Worm (Caenorhabditis elegans) whole organism, young adult: ENCODE measurements around the gene dmd-7.
A peak's percentile ranks its signal among the peaks of the same experiment; 100 is the strongest.

Experiments
- B0019.2 ChIP-seq: fragments of 200-800 bp; sonication (Bioruptor generic); conservative IDR thresholded peaks from 2 replicates; pipeline ENCODE4 v1.3.6; 2022; ENCODE audit warnings: missing genetic modification reagents, missing genetic modification characterization, missing compliant biosample characterization
- B0336.3 ChIP-seq: fragments of 200-800 bp; sonication (Bioruptor generic); IDR thresholded peaks from 2 replicates; pipeline ENCODE4 v1.3.6; 2022; ENCODE audit warnings: missing genetic modification characterization, missing compliant biosample characterization
- C06A6.2 ChIP-seq: fragments of 200-800 bp; sonication (Bioruptor generic); conservative IDR thresholded peaks from 2 replicates; pipeline ENCODE4 v1.3.6; 2022; ENCODE audit warnings: missing genetic modification characterization, missing compliant biosample characterization
- F10E7.11 ChIP-seq: sonication (generic microtip); optimal IDR thresholded peaks from 2 replicates; lab custom pipeline; 2017; ENCODE audit warnings: mild to moderate bottlenecking, missing genetic modification characterization, moderate library complexity, missing compliant biosample characterization
- T07F8.4 ChIP-seq: sonication (generic microtip); optimal IDR thresholded peaks from 2 replicates; lab custom pipeline; 2016; ENCODE audit warnings: mild to moderate bottlenecking, missing genetic modification characterization, moderate library complexity, missing compliant biosample characterization
- Y53F4B.3 ChIP-seq: fragments of 200-800 bp; sonication (Bioruptor generic); IDR thresholded peaks from 2 replicates; pipeline ENCODE4 v1.3.6; 2022; ENCODE audit warnings: missing genetic modification reagents, missing genetic modification characterization, missing compliant biosample characterization
- akir-1 ChIP-seq: fragments of 200-800 bp; sonication (Bioruptor generic); optimal IDR thresholded peaks from 2 replicates; lab custom pipeline; 2018; ENCODE audit warnings: mild to moderate bottlenecking, missing genetic modification characterization, moderate library complexity, missing compliant biosample characterization
- ama-1 ChIP-seq, 3 experiments: fragments of 150-350 bp in 1 of 3; sonication (generic microtip) in 2 of 3; optimal IDR thresholded peaks; 2 replicates each; lab custom pipeline; 2014 to 2018; ENCODE audit warnings: missing biosample characterization in 2 of 3, missing genetic modification characterization in 2 of 3, missing genetic modification reagents in 2 of 3
- ccch-3 ChIP-seq: fragments of 200-800 bp; sonication (Bioruptor generic); optimal IDR thresholded peaks from 2 replicates; lab custom pipeline; 2018; ENCODE audit warnings: mild to moderate bottlenecking, missing genetic modification characterization, missing compliant biosample characterization
- chd-7 ChIP-seq: sonication (generic microtip); optimal IDR thresholded peaks from 2 replicates; lab custom pipeline; 2016; ENCODE audit warnings: mild to moderate bottlenecking, missing genetic modification characterization, moderate library complexity, missing compliant biosample characterization
- gei-17 ChIP-seq: fragments of 200-800 bp; sonication (Bioruptor generic); optimal IDR thresholded peaks from 2 replicates; lab custom pipeline; 2018; ENCODE audit warnings: mild to moderate bottlenecking, missing genetic modification characterization, missing compliant biosample characterization
- mcd-1 ChIP-seq: fragments of 200-800 bp; sonication (Bioruptor generic); IDR thresholded peaks from 2 replicates; pipeline ENCODE4 v1.3.6; 2022; ENCODE audit warnings: missing genetic modification reagents, missing genetic modification characterization, missing compliant biosample characterization
- rpc-1 ChIP-seq, 2 experiments: fragments of 150-350 bp in 1 of 2; sonication (generic microtip) in 1 of 2; optimal IDR thresholded peaks; 2 replicates each; lab custom pipeline; 2014 to 2018; ENCODE audit warnings: missing biosample characterization in 1 of 2, missing genetic modification characterization in 1 of 2, missing genetic modification reagents in 1 of 2, missing genotype in 1 of 2
- snpc-3.4 ChIP-seq: sonication (generic microtip); optimal IDR thresholded peaks from 2 replicates; lab custom pipeline; 2017; ENCODE audit warnings: missing genetic modification characterization, mild to moderate bottlenecking, missing compliant biosample characterization, antibody characterized with exemption, moderate library complexity, missing genotype, missing genetic modification reagents

DNA sequence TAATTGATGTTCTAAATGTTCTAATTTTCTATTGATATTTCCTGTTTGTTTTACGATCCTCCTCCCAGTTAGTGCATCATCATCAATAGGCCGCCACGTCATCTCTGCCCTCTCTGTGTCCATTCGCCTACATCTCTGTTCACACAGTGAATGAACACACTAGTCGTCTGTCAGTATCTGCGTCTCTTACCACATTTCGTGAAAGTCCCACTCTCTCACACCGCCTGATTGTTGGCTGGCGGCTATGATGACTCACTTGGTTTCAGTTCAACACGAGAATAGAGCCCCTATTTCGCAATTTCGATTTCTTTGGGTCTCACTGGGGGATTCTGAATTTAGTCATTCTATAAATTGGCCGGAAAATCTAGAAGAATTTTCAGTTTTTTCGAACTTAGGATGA lies 32.9 kb upstream of the dmd-7 start:
- no peak for TF ChIP-seq Y53F4B.3 (GFP tag; lab: Robert Waterston, UW)
- no peak for TF ChIP-seq akir-1 (GFP tag; lab: Kevin White, UChicago)
- no peak for TF ChIP-seq F10E7.11 (tag; lab: Kevin White, UChicago)
- no peak for TF ChIP-seq B0019.2 (GFP tag; lab: Robert Waterston, UW)
- no peak for TF ChIP-seq ama-1 (optimal IDR thresholded peaks at IDR 0.05; lab: Kevin White, UChicago)
- TF ChIP-seq ama-1 (GFP tag; optimal IDR thresholded peaks at IDR 0.05; lab: Kevin White, UChicago): no peak
- TF ChIP-seq chd-7: peak; percentile 47
- no peak for TF ChIP-seq snpc-3.4 (tag; lab: Kevin White, UChicago)
- TF ChIP-seq T07F8.4 (tag; lab: Kevin White, UChicago): no peak
- no peak for TF ChIP-seq C06A6.2
- peak; percentile 30; the same call in 1 of the 2 replicates for TF ChIP-seq mcd-1
- no peak for TF ChIP-seq rpc-1 (optimal IDR thresholded peaks at IDR 0.05; lab: Kevin White, UChicago)
- no peak for TF ChIP-seq rpc-1 (tag; optimal IDR thresholded peaks at IDR 0.05; lab: Kevin White, UChicago)
- TF ChIP-seq gei-17 (GFP tag; lab: Kevin White, UChicago): no peak
- TF ChIP-seq B0336.3 (GFP tag; lab: Robert Waterston, UW): no peak
- TF ChIP-seq ccch-3 (GFP tag; lab: Kevin White, UChicago): no peak
